Worm (Caenorhabditis elegans): ENCODE results near the gene F35E8.13.

- no peak for TF ChIP-seq ref-1 (GFP tag; conservative IDR thresholded peaks at IDR 0.05)
- TF ChIP-seq flt-1 (GFP tag; IDR thresholded peaks at IDR 0.05) = no peak
- TF ChIP-seq T22C8.4 (GFP tag; IDR thresholded peaks at IDR 0.05) = no peak
- TF ChIP-seq ztf-29 (GFP tag; IDR thresholded peaks at IDR 0.05) = no peak
Measured at ce11 chrV:15932390-15932789, 9.3 kb downstream of the F35E8.13 start, which contains the start of gene srw-26.

All from whole organism, midembryonic.